Worm (Caenorhabditis elegans): Measurements from ENCODE around the gene F20D6.2.

Gene F20D6.2

DNA sequence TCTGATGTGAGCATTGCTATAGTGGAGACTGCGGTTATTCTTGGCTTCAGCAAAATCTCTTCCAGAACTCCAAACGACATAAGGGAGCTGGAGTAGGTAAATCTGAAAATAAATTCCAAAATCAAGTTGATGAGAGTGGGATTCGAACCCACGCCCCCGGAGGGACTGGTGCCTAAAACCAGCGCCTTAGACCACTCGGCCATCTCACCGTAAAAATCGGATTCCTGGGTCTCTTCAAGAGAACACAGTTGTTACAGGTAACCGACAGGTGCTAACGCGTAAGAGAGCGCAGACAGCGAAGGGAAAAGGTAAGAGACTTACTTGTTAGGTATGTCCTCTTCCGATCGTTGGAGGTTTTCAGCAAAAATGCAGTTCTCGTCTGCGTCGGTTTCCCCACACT is 49.5 kb downstream of the F20D6.2 start (continued):
- no peak for TF ChIP-seq Y116A8C.19 (tag; optimal IDR thresholded peaks at IDR 0.05; ENCODE audit: borderline replicate concordance)
- TF ChIP-seq unc-86 (tag; optimal IDR thresholded peaks at IDR 0.05) = no peak
- peak; percentile 60 for TF ChIP-seq mep-1 (tag; optimal IDR thresholded peaks at IDR 0.05)
- TF ChIP-seq fkh-10 (GFP tag; optimal IDR thresholded peaks at IDR 0.05) = no peak
- no peak for TF ChIP-seq lir-3 (tag; optimal IDR thresholded peaks at IDR 0.05; ENCODE audit: poor library complexity)
- no peak for TF ChIP-seq ceh-90 (tag; optimal IDR thresholded peaks at IDR 0.05)
- TF ChIP-seq egl-27 (tag; optimal IDR thresholded peaks at IDR 0.05) = no peak
- no peak for TF ChIP-seq ces-1 (GFP tag; optimal IDR thresholded peaks at IDR 0.05)
- no peak for TF ChIP-seq tlp-1 (tag; optimal IDR thresholded peaks at IDR 0.05)
- TF ChIP-seq hlh-4 (tag; optimal IDR thresholded peaks at IDR 0.05) = no peak
- no peak for TF ChIP-seq unc-62 (GFP tag; optimal IDR thresholded peaks at IDR 0.05)
- TF ChIP-seq C34B4.2 (tag; optimal IDR thresholded peaks at IDR 0.05) = no peak
- no peak for TF ChIP-seq sup-37 (GFP tag; optimal IDR thresholded peaks at IDR 0.05)
- no peak for TF ChIP-seq ama-1 (optimal IDR thresholded peaks at IDR 0.05)
- TF ChIP-seq snpc-4 (tag; optimal IDR thresholded peaks at IDR 0.05) = peak; percentile 65
- TF ChIP-seq nhr-84 (tag; optimal IDR thresholded peaks at IDR 0.05) = no peak
- no peak for TF ChIP-seq lin-14 (GFP tag; optimal IDR thresholded peaks at IDR 0.05)
- peak; percentile 38 for TF ChIP-seq blmp-1 (tag; optimal IDR thresholded peaks at IDR 0.05)
- peak; percentile 63 for TF ChIP-seq snu-23 (GFP tag; optimal IDR thresholded peaks at IDR 0.05)
- peak; percentile 21 for TF ChIP-seq lin-13 (GFP tag; optimal IDR thresholded peaks at IDR 0.05)
- TF ChIP-seq skn-1 (tag; optimal IDR thresholded peaks at IDR 0.05) = peak; percentile 47
- no peak for TF ChIP-seq pag-3 (tag; optimal IDR thresholded peaks at IDR 0.05; ENCODE audit: borderline replicate concordance, insufficient read depth)
- TF ChIP-seq nhr-85 (tag) = peak; percentile 69
- TF ChIP-seq mab-9 (GFP tag; IDR thresholded peaks at IDR 0.05) = no peak
- TF ChIP-seq ets-5 (GFP tag; IDR thresholded peaks at IDR 0.05) = no peak
- TF ChIP-seq hpl-2 (GFP tag; optimal IDR thresholded peaks at IDR 0.05) = no peak
- no peak for TF ChIP-seq lin-15B (tag; optimal IDR thresholded peaks at IDR 0.05)
- no peak for TF ChIP-seq sptf-1 (tag; optimal IDR thresholded peaks at IDR 0.05)
